Worm (Caenorhabditis elegans): ENCODE results near the gene F43H9.3.

Gene F43H9.3

DNA sequence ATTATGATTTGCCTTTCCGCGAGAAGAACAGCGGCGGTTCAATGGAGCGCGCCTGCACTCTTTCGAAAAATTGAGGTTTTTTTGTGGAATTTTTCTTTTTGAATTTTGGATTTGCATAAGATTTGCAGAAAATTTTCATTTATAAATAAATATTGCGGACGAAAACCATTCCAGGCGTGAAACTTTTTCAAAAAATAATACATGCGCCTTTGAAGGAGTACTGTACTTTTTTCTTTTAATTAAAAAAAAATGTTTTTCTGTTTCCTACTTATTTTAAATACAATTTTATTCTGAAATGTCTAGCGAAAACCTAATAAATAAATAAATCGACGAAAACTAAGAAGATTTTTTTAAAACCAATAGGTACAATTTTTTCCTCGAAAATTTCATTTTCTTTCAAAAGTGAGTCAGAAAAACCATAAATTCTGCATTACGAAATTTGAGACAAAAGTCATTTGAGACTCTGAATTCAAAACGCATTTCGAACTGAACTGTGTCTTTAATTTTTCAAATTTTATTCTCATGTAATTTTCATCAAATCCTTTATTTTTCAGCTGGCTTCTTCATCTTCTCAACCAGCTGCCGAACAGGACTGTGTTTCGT lies 43.6 kb downstream of the F43H9.3 start, which contains the start of gene F26D11.1:
TSS of gene F26D11.1 (plus strand) at position 553 of the 603 bp plus-strand sequence.
- TF ChIP-seq lir-3 (tag; optimal IDR thresholded peaks at IDR 0.05; ENCODE audit: poor library complexity), result no peak
- TF ChIP-seq dpl-1 (GFP tag; optimal IDR thresholded peaks at IDR 0.05), result peak in 1 of 3 experiments; percentile 3
- peak in 1 of 6 experiments; percentile 16 for TF ChIP-seq elt-3 (tag; optimal IDR thresholded peaks at IDR 0.05)
- no peak for TF ChIP-seq nhr-77 (tag; optimal IDR thresholded peaks at IDR 0.05)
- peak in 1 of 2 experiments; percentile 8 for TF ChIP-seq lin-35 (GFP tag; optimal IDR thresholded peaks at IDR 0.05)
- no peak for TF ChIP-seq ceh-63 (GFP tag; optimal IDR thresholded peaks at IDR 0.05)

DNA sequence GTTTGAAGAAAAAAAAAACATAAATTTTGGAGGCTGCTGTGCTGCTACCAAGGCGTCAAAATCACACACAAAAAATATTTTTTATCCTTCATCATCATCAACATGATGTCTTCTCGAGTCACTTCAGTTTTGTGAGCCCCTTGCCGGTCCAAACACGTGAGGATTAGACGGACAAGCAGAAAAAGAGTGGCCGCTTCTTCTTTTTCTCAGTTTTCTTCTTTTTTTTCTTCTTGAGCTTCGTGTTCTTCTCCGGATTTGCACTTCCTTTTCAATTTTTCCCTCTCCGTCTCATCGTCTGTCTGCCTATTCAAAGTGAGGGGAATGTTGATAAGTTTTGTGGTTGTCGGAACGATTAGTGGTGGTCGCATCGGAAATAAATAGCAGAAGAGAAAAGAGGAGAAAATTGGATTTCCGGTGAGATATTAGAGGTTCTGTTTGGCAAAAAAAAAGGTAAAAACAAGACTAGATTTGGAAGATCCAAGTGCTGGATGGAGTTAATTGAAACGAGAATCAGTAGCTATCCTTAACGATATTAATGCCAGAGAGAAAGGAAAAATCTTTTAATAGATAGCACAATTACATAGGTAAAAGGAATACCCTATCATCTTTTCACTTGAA lies 44.3 kb downstream of the F43H9.3 start:
- peak; percentile 32 for TF ChIP-seq mep-1 (tag; optimal IDR thresholded peaks at IDR 0.05)
- TF ChIP-seq ceh-82 (tag; optimal IDR thresholded peaks at IDR 0.05), result peak in 1 of 3 experiments; percentile 7
- no peak for TF ChIP-seq sox-4 (tag; optimal IDR thresholded peaks at IDR 0.05)
- peak; percentile 10 for TF ChIP-seq fkh-8 (tag; optimal IDR thresholded peaks at IDR 0.05)
- no peak for TF ChIP-seq zip-4 (GFP tag; optimal IDR thresholded peaks at IDR 0.05)
- TF ChIP-seq C04F5.9 (tag; optimal IDR thresholded peaks at IDR 0.05), result no peak
- TF ChIP-seq nhr-11 (tag; optimal IDR thresholded peaks at IDR 0.05), result no peak
- no peak for TF ChIP-seq swsn-7 (tag; optimal IDR thresholded peaks at IDR 0.05)
- TF ChIP-seq lin-14 (GFP tag; optimal IDR thresholded peaks at IDR 0.05), result peak; percentile 89
- no peak for TF ChIP-seq pqm-1 (tag; optimal IDR thresholded peaks at IDR 0.05)
- TF ChIP-seq nhr-47 (tag; optimal IDR thresholded peaks at IDR 0.05), result peak; percentile 4
- no peak for TF ChIP-seq irx-1 (tag; optimal IDR thresholded peaks at IDR 0.05)
- TF ChIP-seq hlh-17 (GFP tag; optimal IDR thresholded peaks at IDR 0.05; ENCODE audit: borderline replicate concordance), result no peak
- no peak for TF ChIP-seq ztf-4 (tag; optimal IDR thresholded peaks at IDR 0.05)
- TF ChIP-seq fkh-4 (tag; optimal IDR thresholded peaks at IDR 0.05; ENCODE audit: borderline replicate concordance), result no peak
- peak; percentile 24 for TF ChIP-seq nhr-71 (tag; optimal IDR thresholded peaks at IDR 0.05)
- TF ChIP-seq snu-23 (GFP tag; optimal IDR thresholded peaks at IDR 0.05), result no peak
- TF ChIP-seq elt-2 (tag; optimal IDR thresholded peaks at IDR 0.05), result no peak
- no peak for TF ChIP-seq snpc-4 (tag; optimal IDR thresholded peaks at IDR 0.05)
- peak in 1 of 3 experiments; percentile 1 for TF ChIP-seq dpl-1 (GFP tag; optimal IDR thresholded peaks at IDR 0.05)
- no peak for TF ChIP-seq nhr-85 (tag)
- no peak for TF ChIP-seq C34B4.2 (tag; optimal IDR thresholded peaks at IDR 0.05)
- no peak for TF ChIP-seq aly-2 (tag; optimal IDR thresholded peaks at IDR 0.05)
- no peak for TF ChIP-seq mdl-1 (tag; optimal IDR thresholded peaks at IDR 0.05)
- no peak for TF ChIP-seq nhr-19 (GFP tag; conservative IDR thresholded peaks at IDR 0.05)
- peak; percentile 18 to 42 for TF ChIP-seq lsy-2 (tag; optimal IDR thresholded peaks at IDR 0.05)
- no peak for TF ChIP-seq unc-30 (tag; optimal IDR thresholded peaks at IDR 0.05)
- no peak for TF ChIP-seq ceh-90 (tag; optimal IDR thresholded peaks at IDR 0.05)
- no peak for TF ChIP-seq vab-15 (tag; optimal IDR thresholded peaks at IDR 0.05)
- no peak for TF ChIP-seq mef-2 (tag; optimal IDR thresholded peaks at IDR 0.05)
- TF ChIP-seq tbx-2 (tag; optimal IDR thresholded peaks at IDR 0.05), result no peak
- no peak for TF ChIP-seq lir-3 (tag; optimal IDR thresholded peaks at IDR 0.05; ENCODE audit: poor library complexity)
- TF ChIP-seq isw-1 (GFP tag; IDR thresholded peaks at IDR 0.05), result no peak
- no peak for TF ChIP-seq elt-3 (tag; optimal IDR thresholded peaks at IDR 0.05)
- TF ChIP-seq egl-27 (tag; optimal IDR thresholded peaks at IDR 0.05), result peak in 1 of 2 experiments; percentile 2
- TF ChIP-seq ceh-63 (GFP tag; optimal IDR thresholded peaks at IDR 0.05), result no peak
- no peak for TF ChIP-seq ceh-88 (GFP tag; IDR thresholded peaks at IDR 0.05)
- no peak for TF ChIP-seq unc-98 (GFP tag; IDR thresholded peaks at IDR 0.05)
- TF ChIP-seq lin-15B (tag; optimal IDR thresholded peaks at IDR 0.05), result no peak
- no peak for TF ChIP-seq hlh-4 (tag; optimal IDR thresholded peaks at IDR 0.05)
- TF ChIP-seq fkh-10 (GFP tag; optimal IDR thresholded peaks at IDR 0.05), result peak; percentile 65
- TF ChIP-seq xbp-1 (tag; optimal IDR thresholded peaks at IDR 0.05), result no peak
- no peak for TF ChIP-seq nhr-77 (tag; optimal IDR thresholded peaks at IDR 0.05)
- no peak for TF ChIP-seq grh-1 (GFP tag; IDR thresholded peaks at IDR 0.05)
- TF ChIP-seq lin-39 (tag; optimal IDR thresholded peaks at IDR 0.05), result no peak
- no peak for TF ChIP-seq nhr-90 (tag; optimal IDR thresholded peaks at IDR 0.05; ENCODE audit: poor library complexity)
- TF ChIP-seq nhr-76 (tag; optimal IDR thresholded peaks at IDR 0.05), result no peak

Measured in whole organism, L1 larva.